Fruit fly (Drosophila melanogaster) whole organism, embryonic: Measurements from ENCODE around the gene CG42820.

ENCODE experiments used
- Atf-2 ChIP-seq: fragments of 200-800 bp; sonication (Bioruptor generic); optimal IDR thresholded peaks from 2 replicates; lab custom pipeline; 2016; ENCODE audit warnings: missing biosample characterization, missing genetic modification characterization
- CG12071 ChIP-seq: fragments of 200-800 bp; sonication (Bioruptor generic); optimal IDR thresholded peaks from 3 replicates; lab custom pipeline; 2018; ENCODE audit warnings: missing biosample characterization, mild to moderate bottlenecking, missing genetic modification characterization
- CG13894 ChIP-seq: fragments of 200-800 bp; sonication (Bioruptor generic); optimal IDR thresholded peaks from 3 replicates; lab custom pipeline; 2018; ENCODE audit warnings: missing biosample characterization, mild to moderate bottlenecking, missing genetic modification characterization, moderate library complexity
- CG15073 ChIP-seq: fragments of 200-800 bp; sonication (Bioruptor generic); optimal IDR thresholded peaks from 2 replicates; lab custom pipeline; 2016; ENCODE audit warnings: missing biosample characterization, missing genetic modification characterization
- CG1603 ChIP-seq: fragments of 200-800 bp; sonication (Bioruptor generic); optimal IDR thresholded peaks from 2 replicates; lab custom pipeline; 2019; ENCODE audit warnings: missing biosample characterization, mild to moderate bottlenecking, missing genetic modification characterization, moderate library complexity
- CG17186 ChIP-seq: fragments of 200-800 bp; sonication (Bioruptor generic); optimal IDR thresholded peaks from 3 replicates; lab custom pipeline; 2017; ENCODE audit warnings: missing biosample characterization, missing genetic modification reagents, missing genetic modification characterization
- CG2129 ChIP-seq: fragments of 200-800 bp; sonication (Bioruptor generic); IDR thresholded peaks from 2 replicates; pipeline ENCODE4 v1.3.6; 2022; ENCODE audit warnings: missing biosample characterization, missing genetic modification characterization; ENCODE audit not compliant: partially characterized antibody
- CG3407 ChIP-seq: fragments of 200-800 bp; sonication (Bioruptor generic); optimal IDR thresholded peaks from 2 replicates; lab custom pipeline; 2018; ENCODE audit warnings: missing biosample characterization, mild to moderate bottlenecking, missing genetic modification characterization
- CG34376 ChIP-seq: fragments of 200-800 bp; sonication (Bioruptor generic); optimal IDR thresholded peaks from 2 replicates; lab custom pipeline; 2018; ENCODE audit warnings: missing biosample characterization, mild to moderate bottlenecking, missing genetic modification characterization
- CG3995 ChIP-seq: fragments of 200-800 bp; sonication (Bioruptor generic); optimal IDR thresholded peaks from 3 replicates; lab custom pipeline; 2016; ENCODE audit warnings: missing biosample characterization, missing genetic modification characterization
- CG6689 ChIP-seq: fragments of 200-800 bp; sonication (Bioruptor generic); IDR thresholded peaks from 2 replicates; pipeline ENCODE4 v1.3.6; 2022; ENCODE audit warnings: missing biosample characterization, missing genetic modification characterization
- CG6765 ChIP-seq: fragments of 200-800 bp; sonication (Bioruptor generic); optimal IDR thresholded peaks from 3 replicates; lab custom pipeline; 2017; ENCODE audit warnings: missing biosample characterization, mild to moderate bottlenecking, missing genetic modification characterization
- CG7372 ChIP-seq: fragments of 200-800 bp; sonication (Bioruptor generic); IDR thresholded peaks from 2 replicates; pipeline ENCODE4 v1.3.6; 2022; ENCODE audit warnings: missing biosample characterization, missing genetic modification characterization
- CG7745 ChIP-seq: fragments of 200-800 bp; sonication (Bioruptor generic); optimal IDR thresholded peaks from 2 replicates; lab custom pipeline; 2018; ENCODE audit warnings: missing biosample characterization, mild to moderate bottlenecking, missing genetic modification characterization, moderate library complexity
- CG9437 ChIP-seq: fragments of 200-800 bp; sonication (Bioruptor generic); optimal IDR thresholded peaks from 2 replicates; lab custom pipeline; 2018; ENCODE audit warnings: missing biosample characterization, mild to moderate bottlenecking, missing genetic modification characterization
- CoRest ChIP-seq: fragments of 200-800 bp; sonication (Bioruptor generic); optimal IDR thresholded peaks from 3 replicates; lab custom pipeline; 2018; ENCODE audit warnings: missing biosample characterization, mild to moderate bottlenecking, missing genetic modification characterization, moderate library complexity
- Doc3 ChIP-seq: fragments of 200-800 bp; sonication (Bioruptor generic); IDR thresholded peaks from 3 replicates; pipeline ENCODE4 v1.3.6; 2022; ENCODE audit warnings: missing biosample characterization, missing genetic modification characterization; ENCODE audit not compliant: partially characterized antibody
- H2.0 ChIP-seq: fragments of 200-800 bp; sonication (Bioruptor generic); IDR thresholded peaks from 2 replicates; pipeline ENCODE4 v1.3.6; 2022; ENCODE audit warnings: missing biosample characterization, missing genetic modification characterization
- Hand ChIP-seq: fragments of 200-800 bp; sonication (Bioruptor generic); optimal IDR thresholded peaks from 2 replicates; lab custom pipeline; 2017; ENCODE audit warnings: mild to moderate bottlenecking, missing biosample characterization, missing genetic modification reagents, missing genetic modification characterization
- Hey ChIP-seq: fragments of 200-800 bp; sonication (Bioruptor generic); optimal IDR thresholded peaks from 3 replicates; lab custom pipeline; 2018; ENCODE audit warnings: missing biosample characterization, mild to moderate bottlenecking, missing genetic modification characterization
- HmgZ ChIP-seq: fragments of 200-800 bp; sonication (Bioruptor generic); optimal IDR thresholded peaks from 2 replicates; lab custom pipeline; 2018; ENCODE audit warnings: missing biosample characterization, mild to moderate bottlenecking, missing genetic modification characterization
- Jarid2 ChIP-seq: fragments of 200-800 bp; sonication (Bioruptor generic); optimal IDR thresholded peaks from 3 replicates; lab custom pipeline; 2017; ENCODE audit warnings: mild to moderate bottlenecking, missing biosample characterization, missing genetic modification reagents, missing genetic modification characterization
- MESR4 ChIP-seq: fragments of 200-800 bp; sonication (Bioruptor generic); optimal IDR thresholded peaks from 2 replicates; lab custom pipeline; 2018; ENCODE audit warnings: missing biosample characterization, mild to moderate bottlenecking, missing genetic modification characterization, moderate library complexity
- Meics ChIP-seq: fragments of 200-800 bp; sonication (Bioruptor generic); optimal IDR thresholded peaks from 2 replicates; lab custom pipeline; 2017; ENCODE audit warnings: missing biosample characterization, mild to moderate bottlenecking, missing genetic modification characterization
- Mes4 ChIP-seq: fragments of 200-800 bp; sonication (Bioruptor generic); optimal IDR thresholded peaks from 2 replicates; lab custom pipeline; 2016; ENCODE audit warnings: missing biosample characterization, missing genetic modification characterization
- Oaz ChIP-seq: fragments of 200-800 bp; sonication (Bioruptor generic); IDR thresholded peaks from 2 replicates; pipeline ENCODE4 v1.3.6; 2022; ENCODE audit warnings: missing biosample characterization, missing genetic modification characterization
- Opbp ChIP-seq: fragments of 200-800 bp; sonication (Bioruptor generic); IDR thresholded peaks from 3 replicates; pipeline ENCODE4 v1.3.6; 2022; ENCODE audit warnings: missing biosample characterization, missing genetic modification characterization; ENCODE audit not compliant: partially characterized antibody
- Spps ChIP-seq: fragments of 200-800 bp; sonication (Bioruptor generic); optimal IDR thresholded peaks from 2 replicates; lab custom pipeline; 2018; ENCODE audit warnings: missing biosample characterization, mild to moderate bottlenecking, missing genetic modification characterization
- TFAM ChIP-seq: fragments of 200-800 bp; sonication (Bioruptor generic); optimal IDR thresholded peaks from 2 replicates; lab custom pipeline; 2017; ENCODE audit warnings: missing biosample characterization, missing genetic modification characterization, inconsistent platforms
- abd-A ChIP-seq: fragments of 200-800 bp; sonication (Bioruptor generic); optimal IDR thresholded peaks from 3 replicates; lab custom pipeline; 2019; ENCODE audit warnings: missing biosample characterization, mild to moderate bottlenecking, missing genetic modification characterization, moderate library complexity
- cas ChIP-seq: fragments of 200-800 bp; sonication (Bioruptor generic); IDR thresholded peaks from 2 replicates; pipeline ENCODE4 v1.3.6; 2022; ENCODE audit warnings: missing biosample characterization, missing genetic modification characterization
- caup ChIP-seq: fragments of 200-800 bp; sonication (Bioruptor generic); optimal IDR thresholded peaks from 3 replicates; lab custom pipeline; 2017; ENCODE audit warnings: missing biosample characterization, mild to moderate bottlenecking, missing genetic modification characterization, moderate library complexity; ENCODE audit not compliant: severe bottlenecking
- chinmo ChIP-seq: fragments of 200-800 bp; sonication (Bioruptor generic); IDR thresholded peaks from 4 replicates; pipeline ENCODE4 v1.3.6; 2022; ENCODE audit warnings: missing biosample characterization, missing genetic modification characterization; ENCODE audit not compliant: partially characterized antibody
- chn ChIP-seq: fragments of 200-800 bp; sonication (Bioruptor generic); optimal IDR thresholded peaks from 2 replicates; lab custom pipeline; 2016; ENCODE audit warnings: missing biosample characterization, missing genetic modification characterization
- corto ChIP-seq: fragments of 200-800 bp; sonication (Bioruptor generic); optimal IDR thresholded peaks from 2 replicates; lab custom pipeline; 2016; ENCODE audit warnings: missing biosample characterization, mild to moderate bottlenecking, missing genetic modification characterization, moderate library complexity
- ems ChIP-seq: fragments of 200-800 bp; sonication (Bioruptor generic); optimal IDR thresholded peaks from 3 replicates; lab custom pipeline; 2016; ENCODE audit warnings: missing biosample characterization, missing genetic modification characterization
- fd3F ChIP-seq: fragments of 200-800 bp; sonication (Bioruptor generic); optimal IDR thresholded peaks from 2 replicates; lab custom pipeline; 2018; ENCODE audit warnings: missing biosample characterization, mild to moderate bottlenecking, missing genetic modification characterization, moderate library complexity
- fu2 ChIP-seq: fragments of 200-800 bp; sonication (Bioruptor generic); optimal IDR thresholded peaks from 2 replicates; lab custom pipeline; 2016; ENCODE audit warnings: missing biosample characterization, missing genetic modification characterization
- grau ChIP-seq: fragments of 200-800 bp; optimal IDR thresholded peaks from 3 replicates; lab custom pipeline; 2019; ENCODE audit warnings: missing biosample characterization, mild to moderate bottlenecking, missing genetic modification characterization, moderate library complexity
- kay ChIP-seq: fragments of 200-800 bp; sonication (Bioruptor generic); optimal IDR thresholded peaks from 2 replicates; lab custom pipeline; 2016; ENCODE audit warnings: missing biosample characterization, missing genetic modification characterization
- klu ChIP-seq: fragments of 200-800 bp; sonication (Bioruptor generic); IDR thresholded peaks from 2 replicates; pipeline ENCODE4 v1.3.6; 2022; ENCODE audit warnings: missing biosample characterization, missing genetic modification characterization
- kni ChIP-seq: fragments of 200-800 bp; sonication (Bioruptor generic); optimal IDR thresholded peaks from 3 replicates; lab custom pipeline; 2017; ENCODE audit warnings: mild to moderate bottlenecking, missing biosample characterization, missing genetic modification reagents, missing genetic modification characterization
- mld ChIP-seq: fragments of 200-800 bp; sonication (Bioruptor generic); IDR thresholded peaks from 3 replicates; pipeline ENCODE4 v1.3.6; 2022; ENCODE audit warnings: missing biosample characterization, missing genetic modification characterization; ENCODE audit not compliant: partially characterized antibody
- pb ChIP-seq: fragments of 200-800 bp; sonication (Bioruptor generic); optimal IDR thresholded peaks from 3 replicates; lab custom pipeline; 2016; ENCODE audit warnings: missing biosample characterization, missing genetic modification characterization
- row ChIP-seq: fragments of 200-800 bp; sonication (Bioruptor generic); IDR thresholded peaks from 3 replicates; pipeline ENCODE4 v1.3.6; 2022; ENCODE audit warnings: missing biosample characterization, missing genetic modification characterization
- slp2 ChIP-seq: fragments of 200-800 bp; sonication (Bioruptor generic); optimal IDR thresholded peaks from 2 replicates; lab custom pipeline; 2016; ENCODE audit warnings: missing biosample characterization, missing genetic modification characterization
- tna ChIP-seq: fragments of 200-800 bp; sonication (Bioruptor generic); IDR thresholded peaks from 2 replicates; pipeline ENCODE4 v1.3.6; 2022; ENCODE audit warnings: missing biosample characterization, missing genetic modification characterization; ENCODE audit not compliant: partially characterized antibody
- twi ChIP-seq: fragments of 200-800 bp; optimal IDR thresholded peaks from 2 replicates; lab custom pipeline; 2019; ENCODE audit warnings: missing biosample characterization, mild to moderate bottlenecking, missing genetic modification characterization, moderate library complexity
- yki ChIP-seq: fragments of >200 bp; optimal IDR thresholded peaks from 3 replicates; lab custom pipeline; 2018

CG42820 gene

DNA sequence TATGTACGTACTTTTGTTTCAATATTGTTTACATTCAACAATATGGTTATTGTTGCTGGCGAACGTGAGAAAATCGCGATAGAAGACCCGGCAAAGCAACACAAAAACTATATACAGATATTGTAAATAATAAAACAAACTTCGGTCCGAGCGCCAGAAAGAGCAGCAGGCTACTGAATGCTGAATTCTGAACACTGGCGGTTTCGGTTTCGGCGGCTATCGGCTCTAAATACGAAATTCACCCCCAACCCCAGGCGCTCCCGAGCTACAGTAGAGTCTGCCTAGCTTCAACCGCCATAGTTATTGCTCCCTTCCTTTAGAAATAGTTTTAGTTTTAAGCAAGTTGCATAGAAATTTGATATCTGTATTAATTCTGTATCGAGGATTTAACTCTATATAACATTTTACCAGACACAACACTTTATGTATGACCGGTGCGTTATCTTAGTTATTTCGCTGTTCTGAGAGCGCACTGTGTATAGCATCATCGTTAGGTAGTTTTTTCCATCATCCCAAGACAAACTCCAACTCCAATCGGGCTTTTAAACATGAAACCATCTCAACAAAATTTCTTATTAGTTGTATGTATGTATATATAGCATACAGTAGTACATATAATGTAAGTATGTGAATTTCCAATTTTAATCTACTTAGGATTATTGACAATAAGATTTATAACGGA is 29.8 kb downstream of the CG42820 start, which contains the start of gene CG7627 (continued):
- TF ChIP-seq tna (GFP tag; lab: Robert Waterston, UW) = no peak
- peak; percentile 56 for TF ChIP-seq chn (GFP tag; lab: Kevin White, UChicago)
- TF ChIP-seq CG17186 (GFP tag; lab: Kevin White, UChicago) = no peak
- peak; percentile 44; the same call in 1 of the 2 replicates for TF ChIP-seq cas
- peak; percentile 77 for TF ChIP-seq fu2
- peak; percentile 60 for TF ChIP-seq fd3F (GFP tag; lab: Kevin White, UChicago)
- no peak for TF ChIP-seq twi (tag; lab: Kevin White, UChicago)
- TF ChIP-seq CG7372 = peak; percentile 75
- peak; percentile 35 for TF ChIP-seq Mes4 (GFP tag; lab: Kevin White, UChicago)
- peak; percentile 84 for TF ChIP-seq Meics
- peak; percentile 25; the same call in 1 of the 2 replicates for TF ChIP-seq klu (GFP tag; lab: Robert Waterston, UW)
- peak; percentile 62 for TF ChIP-seq Hand
- no peak for TF ChIP-seq mld (GFP tag; lab: Robert Waterston, UW)
- TF ChIP-seq CoRest (tag; lab: Kevin White, UChicago) = peak; percentile 68
- TF ChIP-seq MESR4 = no peak
- peak; percentile 12 for TF ChIP-seq slp2 (GFP tag; lab: Kevin White, UChicago)
- TF ChIP-seq Jarid2 (GFP tag; lab: Kevin White, UChicago) = peak; percentile 65
- no peak for TF ChIP-seq Opbp
- peak; percentile 32 for TF ChIP-seq CG12071 (GFP tag; lab: Kevin White, UChicago)
- TF ChIP-seq yki (lab: Kevin White, UChicago) = no peak
- TF ChIP-seq Atf-2 (GFP tag; lab: Kevin White, UChicago) = peak; percentile 60
- TF ChIP-seq CG15073 (GFP tag; lab: Kevin White, UChicago) = peak; percentile 15
- peak; percentile 75 for TF ChIP-seq CG6689 (GFP tag; lab: Robert Waterston, UW)
- TF ChIP-seq H2.0 = peak; percentile 66
- TF ChIP-seq grau = peak; percentile 98
- TF ChIP-seq CG34376 (GFP tag; lab: Kevin White, UChicago) = peak; percentile 76
- peak; percentile 31 for TF ChIP-seq kay (GFP tag; lab: Kevin White, UChicago)
- peak; percentile 2 for TF ChIP-seq abd-A (tag; lab: Kevin White, UChicago)
- no peak for TF ChIP-seq TFAM (GFP tag; lab: Kevin White, UChicago)
- TF ChIP-seq CG9437 = peak; percentile 67
- TF ChIP-seq CG3407 (GFP tag; lab: Kevin White, UChicago) = peak; percentile 28
- no peak for TF ChIP-seq Spps (tag; lab: Kevin White, UChicago)
- no peak for TF ChIP-seq CG7745 (tag; lab: Kevin White, UChicago)
- TF ChIP-seq chinmo (GFP tag; lab: Robert Waterston, UW) = peak; percentile 74; the same call in 2 of the 4 replicates
- TF ChIP-seq Doc3 = no peak
- TF ChIP-seq Hey (tag; lab: Kevin White, UChicago) = no peak
- TF ChIP-seq CG2129 (GFP tag; lab: Robert Waterston, UW) = no peak
- peak; percentile 7 for TF ChIP-seq CG3995 (GFP tag; lab: Kevin White, UChicago)
- peak; percentile 94 for TF ChIP-seq row
- peak; percentile 67 for TF ChIP-seq pb (GFP tag; lab: Kevin White, UChicago)
- no peak for TF ChIP-seq corto (GFP tag; lab: Kevin White, UChicago)
- no peak for TF ChIP-seq kni (GFP tag; lab: Kevin White, UChicago)
- TF ChIP-seq CG1603 (tag; lab: Kevin White, UChicago) = peak; percentile 80
- TF ChIP-seq Oaz (GFP tag; lab: Robert Waterston, UW) = peak; percentile 48; the same call in 1 of the 2 replicates
- peak; percentile 46 for TF ChIP-seq HmgZ
- TF ChIP-seq CG13894 (tag; lab: Kevin White, UChicago) = peak; percentile 75
- TF ChIP-seq ems = peak; percentile 67
- peak; percentile 67 for TF ChIP-seq CG6765 (GFP tag; lab: Kevin White, UChicago)
- peak; percentile 73 for TF ChIP-seq caup (GFP tag; lab: Kevin White, UChicago)
